Fruit fly (Drosophila melanogaster): ENCODE results near the gene mRpL44.

dm6 chr3R:5519789-5520188 lies 49.4 kb upstream of the mRpL44 start:
- TF ChIP-seq Myc (optimal IDR thresholded peaks at IDR 0.05) = no peak
- TF ChIP-seq ttk (optimal IDR thresholded peaks at IDR 0.05) = no peak

Measured in Kc167 (cell line).